Fruit fly (Drosophila melanogaster): ENCODE results near the gene CG43759.
A peak's percentile ranks its signal among the peaks of the same experiment; 100 is the strongest.

CG43759 gene

DNA sequence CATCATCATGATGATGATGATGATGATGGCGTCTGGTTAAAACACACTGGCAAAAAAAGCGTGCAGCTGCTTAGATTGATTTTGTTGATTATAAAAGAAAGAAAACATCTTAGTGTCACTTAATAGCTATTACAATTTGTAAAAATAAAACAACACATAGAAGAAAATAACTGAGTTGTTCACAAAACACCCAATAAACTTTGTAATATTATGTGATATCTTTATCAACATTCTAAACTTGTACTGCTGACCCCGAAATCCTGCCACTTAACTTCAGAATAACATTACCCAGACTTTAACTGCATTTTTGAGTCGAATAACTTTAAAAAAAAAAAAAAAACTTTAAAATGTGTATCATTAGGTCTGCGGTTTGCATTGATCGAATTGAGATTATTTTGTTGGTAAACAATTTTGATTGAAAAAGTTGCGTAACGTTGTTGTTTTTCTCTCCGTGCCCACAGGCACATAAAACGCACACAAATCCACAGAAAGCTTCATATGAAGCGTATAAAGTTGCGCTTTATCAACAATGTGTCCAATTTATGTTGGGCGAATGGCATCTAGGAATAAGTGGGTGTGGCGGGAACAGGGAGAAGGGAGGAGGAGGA, 10.6 kb upstream of the CG43759 start:
- TF ChIP-seq CTCF (optimal IDR thresholded peaks at IDR 0.05) = no peak
- TF ChIP-seq CG8478 (optimal IDR thresholded peaks at IDR 0.05) = no peak

- TF ChIP-seq CTCF (optimal IDR thresholded peaks at IDR 0.05) = no peak
- no peak for TF ChIP-seq CG8478 (optimal IDR thresholded peaks at IDR 0.05)
Measured at dm6 chrX:18920642-18921355, 9.3 kb upstream of the CG43759 start.

dm6 chrX:18923531-18923930, 6.6 kb upstream of the CG43759 start:
- TF ChIP-seq CTCF (optimal IDR thresholded peaks at IDR 0.05) (no peak), CG8478 (optimal IDR thresholded peaks at IDR 0.05) (no peak)

DNA sequence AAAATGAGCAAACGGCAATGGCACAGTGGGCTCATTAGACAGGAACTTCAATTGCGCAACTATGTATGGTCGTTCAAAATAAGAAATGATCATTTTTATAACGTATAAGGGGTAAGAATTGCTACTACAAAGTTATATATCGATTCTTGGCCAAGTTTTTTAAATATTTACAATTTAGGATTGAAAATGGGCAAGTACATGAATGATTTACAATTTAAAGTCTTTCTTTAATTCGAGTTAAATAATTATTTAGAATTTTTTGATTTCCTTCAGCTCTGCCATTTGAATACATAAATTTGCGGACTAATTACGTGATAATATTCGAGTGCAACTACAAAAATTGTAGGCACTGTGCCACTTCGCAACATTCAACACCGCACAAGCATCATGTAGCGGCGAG, 5.4 kb upstream of the CG43759 start:
- TF ChIP-seq CG8478 (optimal IDR thresholded peaks at IDR 0.05) = no peak
- TF ChIP-seq CTCF (optimal IDR thresholded peaks at IDR 0.05) = no peak

dm6 chrX:18925685-18926371, 4.3 kb upstream of the CG43759 start:
- no peak for TF ChIP-seq CTCF (optimal IDR thresholded peaks at IDR 0.05)
- TF ChIP-seq CG8478 (optimal IDR thresholded peaks at IDR 0.05) = no peak

- no peak for TF ChIP-seq CG8478 (optimal IDR thresholded peaks at IDR 0.05)
- TF ChIP-seq CTCF (optimal IDR thresholded peaks at IDR 0.05) = no peak
Measured at dm6 chrX:18926372-18927200, 3.5 kb upstream of the CG43759 start.

DNA sequence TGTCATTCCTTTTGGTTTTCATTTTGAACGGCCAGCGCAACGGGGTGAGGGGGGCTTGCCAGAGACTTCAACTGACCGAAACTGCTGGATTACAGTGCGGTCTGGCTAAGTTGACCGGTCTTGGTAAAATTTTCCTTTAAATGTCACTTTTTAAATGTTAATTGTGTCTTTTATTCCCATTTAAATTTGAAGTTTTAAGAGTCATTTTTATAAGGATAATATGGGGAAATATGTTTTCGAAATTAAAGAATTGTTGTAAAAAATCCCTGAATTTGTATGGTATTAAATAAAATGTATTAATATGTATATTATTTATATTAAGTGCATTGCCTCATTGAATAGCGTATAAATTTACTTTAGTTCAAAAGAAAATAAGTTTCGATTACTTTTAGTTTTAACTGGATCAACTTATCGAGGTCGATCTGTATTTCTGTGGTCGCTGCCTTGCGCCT, 1.5 kb upstream of the CG43759 start:
- TF ChIP-seq CTCF (optimal IDR thresholded peaks at IDR 0.05) = no peak
- TF ChIP-seq CG8478 (optimal IDR thresholded peaks at IDR 0.05) = no peak

DNA sequence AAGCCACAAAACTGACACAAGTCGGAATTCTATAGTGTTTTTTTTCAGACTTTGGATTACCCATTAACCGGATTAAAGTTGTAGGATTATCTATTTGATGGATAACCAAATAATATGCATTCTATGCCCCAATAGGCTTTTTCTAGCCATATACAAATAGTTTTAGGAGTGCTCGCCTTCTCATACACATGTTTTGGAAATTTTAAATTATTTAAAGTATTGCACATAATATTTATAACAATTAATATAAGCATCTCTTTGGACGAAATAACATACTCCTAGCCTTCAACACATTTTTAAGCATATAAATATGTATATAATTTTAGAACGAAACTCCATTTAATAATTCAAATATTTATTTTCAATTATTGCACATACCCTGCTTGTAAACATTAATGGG, 705 bp upstream of the CG43759 start:
- TF ChIP-seq CG8478 (optimal IDR thresholded peaks at IDR 0.05) (no peak), CTCF (optimal IDR thresholded peaks at IDR 0.05) (no peak)

DNA sequence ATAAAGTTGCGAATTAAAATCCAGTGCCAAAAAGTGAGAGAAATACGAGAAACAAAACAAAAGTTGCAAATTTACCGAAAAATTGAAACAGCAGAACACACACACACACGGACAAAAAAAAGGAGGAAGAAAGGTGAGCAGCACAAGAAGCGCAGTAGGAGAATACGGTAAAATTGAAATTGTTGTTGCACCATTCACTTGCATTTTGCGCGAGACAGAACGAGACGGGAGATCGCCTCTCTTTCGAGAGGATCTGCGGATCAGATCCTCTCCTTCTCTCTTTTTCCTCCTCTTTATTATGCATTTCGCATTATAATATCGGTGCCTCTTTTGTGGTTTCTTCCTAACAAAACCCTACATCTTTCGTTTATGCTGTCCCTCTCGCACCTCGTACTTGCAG, 733 bp downstream of the CG43759 start:
- no peak for TF ChIP-seq CG8478 (optimal IDR thresholded peaks at IDR 0.05)
- no peak for TF ChIP-seq CTCF (optimal IDR thresholded peaks at IDR 0.05)

DNA sequence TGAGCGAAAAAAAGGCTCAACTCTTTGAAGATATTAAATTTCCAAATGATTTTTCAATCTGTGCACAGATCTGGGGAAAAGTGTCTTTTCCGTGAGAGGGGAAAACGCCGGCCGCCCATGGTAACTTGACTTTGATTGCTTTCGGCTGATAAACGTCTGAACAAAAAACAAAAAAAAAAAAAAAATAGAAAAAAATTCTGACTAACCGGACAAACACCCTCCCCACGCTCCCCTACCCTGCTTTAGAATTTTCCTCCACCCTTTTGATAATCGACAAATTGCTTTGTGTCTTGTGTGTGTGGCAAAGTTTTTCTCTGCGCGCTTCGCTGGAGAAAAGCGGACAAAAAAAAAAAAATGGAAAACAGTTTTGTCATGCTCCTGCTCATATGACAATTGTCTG, 3.3 kb downstream of the CG43759 start:
- TF ChIP-seq CTCF (optimal IDR thresholded peaks at IDR 0.05) (no peak), CG8478 (optimal IDR thresholded peaks at IDR 0.05) (no peak)

DNA sequence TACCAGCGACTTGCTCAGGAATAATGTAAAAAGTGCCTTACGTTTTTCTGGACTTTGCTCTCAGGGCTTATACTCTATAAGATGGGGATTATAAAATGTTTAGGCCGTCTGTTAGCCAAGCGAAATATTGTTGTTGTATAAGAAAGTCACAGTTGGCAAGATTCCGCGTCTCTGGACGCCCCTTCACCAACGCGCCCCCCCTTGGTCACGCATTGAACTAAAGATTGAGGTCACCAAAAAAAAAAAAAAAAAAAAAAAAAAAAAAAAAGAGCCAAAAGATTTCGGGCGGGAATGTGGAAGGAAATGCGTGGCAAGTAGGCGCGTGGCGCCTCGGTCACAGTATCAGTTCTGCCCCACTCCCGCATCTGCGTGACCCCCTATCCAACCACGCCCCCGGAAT, 4.7 kb downstream of the CG43759 start:
- TF ChIP-seq CG8478 (optimal IDR thresholded peaks at IDR 0.05) (no peak), CTCF (optimal IDR thresholded peaks at IDR 0.05) (peak in 1 of 2 experiments; percentile 32)

DNA sequence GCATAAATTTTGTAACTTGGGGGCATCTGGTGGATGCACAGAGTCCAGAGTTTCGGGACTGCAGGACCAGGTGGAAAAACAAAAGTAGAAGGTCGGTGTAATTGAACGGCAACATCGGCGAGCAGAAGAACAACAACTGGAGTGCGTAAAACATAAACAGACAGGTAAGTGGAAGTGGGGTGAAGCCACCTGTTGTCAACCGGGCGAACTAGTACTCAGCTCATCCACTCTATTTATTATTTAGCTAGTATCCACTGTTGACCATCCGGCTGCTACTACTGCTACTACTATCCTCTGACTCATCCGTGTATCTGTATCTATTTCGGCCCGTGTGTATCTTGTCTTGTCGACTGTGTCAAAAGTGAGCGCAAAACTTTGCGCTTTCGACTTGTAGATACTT, 6.5 kb downstream of the CG43759 start:
- TF ChIP-seq CTCF (optimal IDR thresholded peaks at IDR 0.05) (peak; percentile 2 to 52), CG8478 (optimal IDR thresholded peaks at IDR 0.05) (no peak)

dm6 chrX:18938127-18938939, 8.2 kb downstream of the CG43759 start:
- TF ChIP-seq CG8478 (optimal IDR thresholded peaks at IDR 0.05) (no peak), CTCF (optimal IDR thresholded peaks at IDR 0.05) (no peak)

DNA sequence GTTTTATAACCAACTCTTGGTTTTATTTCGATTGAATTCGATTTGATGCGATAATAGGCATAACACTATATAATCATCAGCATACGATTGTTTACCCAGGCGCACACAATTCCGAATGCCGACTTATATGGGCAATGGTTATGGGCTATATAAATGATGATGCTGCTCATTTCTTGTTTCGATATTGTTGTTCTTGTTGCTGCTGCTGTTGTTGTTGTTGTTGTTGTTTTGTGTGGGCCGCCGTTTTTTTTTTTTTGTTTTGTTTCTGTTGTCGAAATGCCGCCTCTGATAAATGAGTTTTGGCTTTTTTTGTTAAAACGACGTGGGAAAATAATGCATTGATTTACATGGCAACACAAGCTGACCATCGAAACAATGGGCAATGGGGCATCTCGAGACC, 9.3 kb downstream of the CG43759 start:
- TF ChIP-seq CG8478 (optimal IDR thresholded peaks at IDR 0.05) (no peak), CTCF (optimal IDR thresholded peaks at IDR 0.05) (no peak)

All from S2 (cell line).